Worm (Caenorhabditis elegans): ENCODE measurements around the gene T16G1.7.

Gene T16G1.7

DNA sequence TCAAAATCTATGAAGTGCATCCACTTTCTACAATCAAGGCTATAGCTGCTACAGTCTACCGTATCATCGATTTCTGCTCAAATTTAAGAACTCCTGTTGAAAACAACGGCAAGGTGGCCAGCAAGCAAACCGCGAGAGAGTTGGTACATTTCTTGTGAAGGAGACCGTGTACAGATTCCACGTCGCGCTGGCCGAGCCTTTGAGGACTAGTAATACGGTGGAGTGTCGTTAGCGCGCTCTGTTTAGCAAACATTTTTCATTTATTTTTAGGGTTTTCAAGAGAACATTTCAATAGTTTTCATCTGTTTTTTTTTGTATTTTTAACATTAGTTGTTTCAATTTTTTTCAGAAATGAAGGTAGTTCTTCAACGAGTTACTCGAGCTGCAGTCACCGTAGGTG lies 17.4 kb upstream of the T16G1.7 start, which contains the start of gene pqn-68:
pqn-68 (plus strand) TSS at position 350 of the 400 bp plus-strand sequence.
- TF ChIP-seq rpc-1 (optimal IDR thresholded peaks at IDR 0.05) (no peak), rpc-1 (tag; optimal IDR thresholded peaks at IDR 0.05) (no peak), lsl-1 (GFP tag; optimal IDR thresholded peaks at IDR 0.05) (no peak), lag-1 (GFP tag; IDR thresholded peaks at IDR 0.05) (no peak), rec-8 (tag; optimal IDR thresholded peaks at IDR 0.05) (no peak), ztf-6 (GFP tag; IDR thresholded peaks at IDR 0.05) (no peak), nfyb-1 (GFP tag; IDR thresholded peaks at IDR 0.05) (0 out of 2 replicates have a peak, but pooled peaks have one; percentile 22), let-607 (tag; optimal IDR thresholded peaks at IDR 0.05) (peak; percentile 61 to 62), mcd-1 (GFP tag; IDR thresholded peaks at IDR 0.05) (0 out of 2 replicates have a peak, but pooled peaks have one; percentile 24), athp-1 (tag; optimal IDR thresholded peaks at IDR 0.05) (no peak), snpc-1.3 (tag; optimal IDR thresholded peaks at IDR 0.05; ENCODE audit: insufficient read depth) (no peak), lin-26 (GFP tag; IDR thresholded peaks at IDR 0.05) (no peak), ekl-4 (GFP tag; IDR thresholded peaks at IDR 0.05) (no peak), unc-62 (GFP tag; optimal IDR thresholded peaks at IDR 0.05) (no peak), T26A5.8 (tag; optimal IDR thresholded peaks at IDR 0.05) (no peak), nhr-120 (GFP tag; IDR thresholded peaks at IDR 0.05) (no peak), ztf-26 (tag; optimal IDR thresholded peaks at IDR 0.05) (no peak), D2030.7 (GFP tag; IDR thresholded peaks at IDR 0.05) (no peak), bed-2 (GFP tag; IDR thresholded peaks at IDR 0.05) (no peak), F39B2.1 (GFP tag; IDR thresholded peaks at IDR 0.05) (no peak), pbrm-1 (GFP tag; IDR thresholded peaks at IDR 0.05) (no peak), Y53G8AR.9 (GFP tag; conservative IDR thresholded peaks at IDR 0.05) (no peak), attf-3 (GFP tag; conservative IDR thresholded peaks at IDR 0.05) (peak; percentile 91), ama-1 (optimal IDR thresholded peaks at IDR 0.05) (no peak), ama-1 (GFP tag; optimal IDR thresholded peaks at IDR 0.05) (no peak), attf-5 (GFP tag; optimal IDR thresholded peaks at IDR 0.05) (no peak), zfh-2 (GFP tag; conservative IDR thresholded peaks at IDR 0.05) (no peak), ztf-28 (GFP tag; IDR thresholded peaks at IDR 0.05) (no peak), hlh-26 (GFP tag; conservative IDR thresholded peaks at IDR 0.05) (no peak), T07F8.4 (tag; optimal IDR thresholded peaks at IDR 0.05) (no peak)

ce11 chrV:12950812-12951528 lies 16.1 kb upstream of the T16G1.7 start, which contains the start of the genes T16G1.9 and T16G1.18:
Gene T16G1.9 (minus strand): TSS chrV:12950862.
Gene T16G1.18 (plus strand): TSS chrV:12951304.
- peak; percentile 51 for TF ChIP-seq nhr-80 (tag; optimal IDR thresholded peaks at IDR 0.05)
- peak; percentile 68 for TF ChIP-seq attf-5 (GFP tag; optimal IDR thresholded peaks at IDR 0.05)
- TF ChIP-seq gei-17 (GFP tag; optimal IDR thresholded peaks at IDR 0.05), result no peak
- TF ChIP-seq hsf-1 (GFP tag; IDR thresholded peaks at IDR 0.05), result no peak
- peak; percentile 19 for TF ChIP-seq efl-1 (GFP tag; optimal IDR thresholded peaks at IDR 0.05)
- no peak for TF ChIP-seq K11D2.4 (GFP tag; IDR thresholded peaks at IDR 0.05)
- peak; percentile 37; the same call in 1 of the 2 replicates for TF ChIP-seq dox-1 (GFP tag; IDR thresholded peaks at IDR 0.05)
- TF ChIP-seq let-607 (tag; optimal IDR thresholded peaks at IDR 0.05), result peak; percentile 86 to 92
- peak; percentile 35; the same call in 1 of the 2 replicates for TF ChIP-seq mcd-1 (GFP tag; IDR thresholded peaks at IDR 0.05)
- peak; percentile 81 for TF ChIP-seq attf-3 (GFP tag; conservative IDR thresholded peaks at IDR 0.05)
- no peak for TF ChIP-seq snpc-4 (GFP tag; optimal IDR thresholded peaks at IDR 0.05)
- peak in 1 of 4 experiments; percentile 33 for TF ChIP-seq snpc-4 (tag; optimal IDR thresholded peaks at IDR 0.05)
- TF ChIP-seq dpl-1 (GFP tag; optimal IDR thresholded peaks at IDR 0.05), result no peak
- TF ChIP-seq ceh-79 (tag; optimal IDR thresholded peaks at IDR 0.05), result no peak
- no peak for TF ChIP-seq pha-4 (tag; optimal IDR thresholded peaks at IDR 0.05)
- TF ChIP-seq hmg-1.2 (GFP tag; IDR thresholded peaks at IDR 0.05), result peak; percentile 81; the same call in 1 of the 2 replicates

Data from whole organism, young adult.